Fruit fly (Drosophila melanogaster) whole organism, prepupa: ENCODE measurements around the gene Amacr.

Experiments used
- CG11294 ChIP-seq: fragments of 200-800 bp; sonication (Bioruptor generic); IDR thresholded peaks from 2 replicates; pipeline ENCODE4 v1.3.6; 2022; ENCODE audit warnings: missing biosample characterization, missing genetic modification characterization
- CG15336 ChIP-seq: fragments of 200-800 bp; sonication (Bioruptor generic); IDR thresholded peaks from 2 replicates; pipeline ENCODE4 v1.3.6; 2022; ENCODE audit warnings: missing biosample characterization, missing genetic modification characterization
- CG1621 ChIP-seq: fragments of 200-800 bp; sonication (Bioruptor generic); optimal IDR thresholded peaks from 3 replicates; lab custom pipeline; 2018; ENCODE audit warnings: missing biosample characterization, mild to moderate bottlenecking, missing genetic modification characterization
- CG16779 ChIP-seq: fragments of 200-800 bp; sonication (Bioruptor generic); optimal IDR thresholded peaks from 3 replicates; lab custom pipeline; 2017; ENCODE audit warnings: missing biosample characterization, mild to moderate bottlenecking, missing genetic modification characterization
- CG3032 ChIP-seq: fragments of 200-800 bp; optimal IDR thresholded peaks from 2 replicates; lab custom pipeline; 2019; ENCODE audit warnings: missing biosample characterization, mild to moderate bottlenecking, missing genetic modification characterization, moderate library complexity
- CG31627 ChIP-seq: fragments of 200-800 bp; sonication (Bioruptor generic); optimal IDR thresholded peaks from 3 replicates; lab custom pipeline; 2016; ENCODE audit warnings: missing biosample characterization, missing genetic modification characterization
- CG32006 ChIP-seq: fragments of 200-800 bp; sonication (Bioruptor generic); optimal IDR thresholded peaks from 3 replicates; lab custom pipeline; 2017; ENCODE audit warnings: missing biosample characterization, mild to moderate bottlenecking, missing genetic modification characterization
- CG34406 ChIP-seq: fragments of 200-800 bp; sonication (Bioruptor generic); optimal IDR thresholded peaks from 3 replicates; lab custom pipeline; 2016; ENCODE audit warnings: missing biosample characterization, missing genetic modification characterization
- CG3919 ChIP-seq: fragments of 200-800 bp; sonication (Bioruptor generic); optimal IDR thresholded peaks from 3 replicates; lab custom pipeline; 2016; ENCODE audit warnings: missing biosample characterization, missing genetic modification characterization
- CG4318 ChIP-seq: fragments of 200-800 bp; sonication (Bioruptor generic); optimal IDR thresholded peaks from 3 replicates; lab custom pipeline; 2017; ENCODE audit warnings: missing biosample characterization, mild to moderate bottlenecking, missing genetic modification characterization
- CG6163 ChIP-seq: fragments of 200-800 bp; sonication (Bioruptor generic); IDR thresholded peaks from 3 replicates; pipeline ENCODE4 v1.3.6; 2022; ENCODE audit warnings: missing biosample characterization, missing genetic modification characterization
- CG6276 ChIP-seq: fragments of 200-800 bp; sonication (Bioruptor generic); optimal IDR thresholded peaks from 2 replicates; lab custom pipeline; 2017; ENCODE audit warnings: missing biosample characterization, mild to moderate bottlenecking, missing genetic modification characterization
- CG6808 ChIP-seq: fragments of 200-800 bp; sonication (Bioruptor generic); optimal IDR thresholded peaks from 3 replicates; lab custom pipeline; 2017; ENCODE audit warnings: missing biosample characterization, missing genetic modification characterization, mild to moderate bottlenecking, moderate library complexity, missing genetic modification reagents
- CG6854 ChIP-seq: fragments of 200-800 bp; sonication (Bioruptor generic); optimal IDR thresholded peaks from 2 replicates; lab custom pipeline; 2017; ENCODE audit warnings: missing biosample characterization, mild to moderate bottlenecking, missing genetic modification characterization
- CG8119 ChIP-seq: fragments of 200-800 bp; sonication (Bioruptor generic); IDR thresholded peaks from 3 replicates; pipeline ENCODE4 v1.3.6; 2022; ENCODE audit warnings: missing biosample characterization, missing genetic modification characterization
- CG8319 ChIP-seq: fragments of 200-800 bp; sonication (Bioruptor generic); optimal IDR thresholded peaks from 3 replicates; lab custom pipeline; 2016; ENCODE audit warnings: missing biosample characterization, missing genetic modification characterization
- CG9139 ChIP-seq: fragments of 200-800 bp; sonication (Bioruptor generic); optimal IDR thresholded peaks from 3 replicates; lab custom pipeline; 2017; ENCODE audit warnings: missing biosample characterization, mild to moderate bottlenecking, missing genetic modification characterization
- Eip75B ChIP-seq: fragments of 200-800 bp; sonication (Bioruptor generic); optimal IDR thresholded peaks from 3 replicates; lab custom pipeline; 2016; ENCODE audit warnings: missing biosample characterization, missing genetic modification characterization
- Eip78C ChIP-seq: fragments of 200-800 bp; sonication (Bioruptor generic); peaks from one replicate; lab custom pipeline; 2016; ENCODE audit warnings: missing biosample characterization, missing genetic modification characterization
- Eip93F ChIP-seq: fragments of 200-800 bp; sonication (Bioruptor generic); optimal IDR thresholded peaks from 2 replicates; lab custom pipeline; 2016; ENCODE audit warnings: missing biosample characterization, mild to moderate bottlenecking, missing genetic modification characterization
- Hr38 ChIP-seq: sonication (Bioruptor generic); optimal IDR thresholded peaks from 2 replicates; lab custom pipeline; 2016; ENCODE audit warnings: missing biosample characterization, missing genetic modification characterization
- Hr39 ChIP-seq: fragments of 200-800 bp; sonication (Bioruptor generic); optimal IDR thresholded peaks from 2 replicates; lab custom pipeline; 2016; ENCODE audit warnings: missing biosample characterization, missing genetic modification characterization
- Hr4 ChIP-seq: fragments of 200-800 bp; sonication (Bioruptor generic); optimal IDR thresholded peaks from 3 replicates; lab custom pipeline; 2016; ENCODE audit warnings: missing biosample characterization, missing genetic modification characterization
- Met ChIP-seq: fragments of 200-800 bp; sonication (Bioruptor generic); optimal IDR thresholded peaks from 3 replicates; lab custom pipeline; 2016; ENCODE audit warnings: missing biosample characterization, missing genetic modification characterization
- Sox102F ChIP-seq: fragments of 200-800 bp; sonication (Bioruptor generic); optimal IDR thresholded peaks from 2 replicates; lab custom pipeline; 2016; ENCODE audit warnings: missing biosample characterization, mild to moderate bottlenecking, missing genetic modification characterization
- Sox14 ChIP-seq: fragments of 200-800 bp; sonication (Bioruptor generic); optimal IDR thresholded peaks from 3 replicates; lab custom pipeline; 2016; ENCODE audit warnings: missing biosample characterization, missing genetic modification characterization
- acj6 ChIP-seq: fragments of 200-800 bp; sonication (Bioruptor generic); optimal IDR thresholded peaks from 3 replicates; lab custom pipeline; 2016; ENCODE audit warnings: missing biosample characterization, missing genetic modification characterization
- dsx ChIP-seq: fragments of 200-800 bp; optimal IDR thresholded peaks from 3 replicates; lab custom pipeline; 2019; ENCODE audit warnings: missing biosample characterization, mild to moderate bottlenecking, missing genetic modification characterization, moderate library complexity; ENCODE audit not compliant: poor library complexity, severe bottlenecking
- eg ChIP-seq: fragments of 200-800 bp; sonication (Bioruptor generic); IDR thresholded peaks from 3 replicates; pipeline ENCODE4 v1.3.6; 2022; ENCODE audit warnings: missing biosample characterization, missing genetic modification characterization
- esn ChIP-seq: fragments of 200-800 bp; sonication (Bioruptor generic); optimal IDR thresholded peaks from 2 replicates; lab custom pipeline; 2016; ENCODE audit warnings: missing biosample characterization, mild to moderate bottlenecking, missing genetic modification characterization, moderate library complexity
- fd59A ChIP-seq: fragments of 200-800 bp; sonication (Bioruptor generic); optimal IDR thresholded peaks from 2 replicates; lab custom pipeline; 2017; ENCODE audit warnings: missing biosample characterization, mild to moderate bottlenecking, missing genetic modification characterization, missing genetic modification reagents
- fd85E ChIP-seq: fragments of 200-800 bp; sonication (Bioruptor generic); optimal IDR thresholded peaks from 3 replicates; lab custom pipeline; 2016; ENCODE audit warnings: missing biosample characterization, missing genetic modification characterization
- net ChIP-seq: fragments of 200-800 bp; sonication (Bioruptor generic); optimal IDR thresholded peaks from 3 replicates; lab custom pipeline; 2016; ENCODE audit warnings: missing biosample characterization, missing genetic modification characterization
- pdm3 ChIP-seq: fragments of 200-800 bp; sonication (Bioruptor generic); optimal IDR thresholded peaks from 3 replicates; lab custom pipeline; 2016; ENCODE audit warnings: missing biosample characterization, missing genetic modification characterization
- spab ChIP-seq: fragments of 200-800 bp; sonication (Bioruptor generic); optimal IDR thresholded peaks from 2 replicates; lab custom pipeline; 2017; ENCODE audit warnings: missing biosample characterization, mild to moderate bottlenecking, missing genetic modification characterization, missing genetic modification reagents
- ss ChIP-seq, 2 experiments: fragments of 200-800 bp; sonication (Bioruptor generic); optimal IDR thresholded peaks; 2 replicates in 1 of 2; 3 replicates in 1 of 2; lab custom pipeline; 2017 to 2018; ENCODE audit warnings: mild to moderate bottlenecking in 2 of 2, missing biosample characterization in 2 of 2, missing genetic modification characterization in 2 of 2, moderate library complexity in 1 of 2
- svp ChIP-seq: fragments of 200-800 bp; sonication (Bioruptor generic); peaks from one replicate; lab custom pipeline; 2016; ENCODE audit warnings: missing biosample characterization, missing genetic modification characterization
- topi ChIP-seq: fragments of 200-800 bp; sonication (Bioruptor generic); optimal IDR thresholded peaks from 3 replicates; lab custom pipeline; 2016; ENCODE audit warnings: missing biosample characterization, missing genetic modification characterization
- vri ChIP-seq: fragments of 200-800 bp; sonication (Bioruptor generic); optimal IDR thresholded peaks from 3 replicates; lab custom pipeline; 2016; ENCODE audit warnings: missing biosample characterization, mild to moderate bottlenecking, missing genetic modification characterization

Amacr gene

dm6 chr2L:20793881-20794280 is 41.7 kb upstream of the Amacr start:
- TF ChIP-seq CG9139 (GFP tag; lab: Kevin White, UChicago) (no peak), CG6163 (peak; percentile 58; the same call in 2 of the 3 replicates), Eip75B (GFP tag; lab: Kevin White, UChicago) (peak; percentile 3), spab (GFP tag; lab: Kevin White, UChicago) (no peak), Sox14 (GFP tag; lab: Kevin White, UChicago) (peak; percentile 2), svp (peak; percentile 70), Met (GFP tag; lab: Kevin White, UChicago) (peak; percentile 15), Sox102F (peak; percentile 45), topi (GFP tag; lab: Kevin White, UChicago) (peak; percentile 30), CG1621 (tag; lab: Kevin White, UChicago) (peak; percentile 1), CG8119 (GFP tag; lab: Robert Waterston, UW) (no peak), vri (GFP tag; lab: Kevin White, UChicago) (peak; percentile 20), CG3919 (peak; percentile 31), CG16779 (tag; lab: Kevin White, UChicago) (no peak), CG6854 (peak; percentile 65), Hr39 (GFP tag; lab: Kevin White, UChicago) (no peak), CG8319 (GFP tag; lab: Kevin White, UChicago) (peak; percentile 28), CG6808 (GFP tag; lab: Kevin White, UChicago) (peak; percentile 26), fd85E (GFP tag; lab: Kevin White, UChicago) (no peak), ss (GFP tag; optimal IDR thresholded peaks at IDR 0.05; lab: Kevin White, UChicago) (peak; percentile 10 to 37), CG4318 (GFP tag; lab: Kevin White, UChicago) (no peak), esn (GFP tag; lab: Kevin White, UChicago) (peak; percentile 29), eg (GFP tag; lab: Robert Waterston, UW) (peak; percentile 45; the same call in 1 of the 3 replicates), CG31627 (GFP tag; lab: Kevin White, UChicago) (no peak), CG3032 (tag; lab: Kevin White, UChicago) (peak; percentile 12), dsx (peak; percentile 52), CG15336 (no peak)
- TF ChIP-seq, all 60 proteins: peak for 18

dm6 chr2L:20792988-20793544 is 40.9 kb upstream of the Amacr start:
- no peak for TF ChIP-seq net (GFP tag; lab: Kevin White, UChicago)
- TF ChIP-seq Eip78C (GFP tag; lab: Kevin White, UChicago): peak; percentile 39
- TF ChIP-seq pdm3 (GFP tag; lab: Kevin White, UChicago): no peak
- TF ChIP-seq CG32006 (GFP tag; lab: Kevin White, UChicago): peak; percentile 14

- 0 out of 2 replicates have a peak, but pooled peaks have one; percentile 21 for TF ChIP-seq CG15336
- TF ChIP-seq CG9139 (GFP tag; lab: Kevin White, UChicago): no peak
Observed at dm6 chr2L:20792521-20792920, 40.4 kb upstream of the Amacr start.

dm6 chr2L:20788050-20788449 is 35.9 kb upstream of the Amacr start:
- no peak for TF ChIP-seq Sox14 (GFP tag; lab: Kevin White, UChicago)
- no peak for TF ChIP-seq CG9139 (GFP tag; lab: Kevin White, UChicago)
- no peak for TF ChIP-seq pdm3 (GFP tag; lab: Kevin White, UChicago)
- no peak for TF ChIP-seq CG1621 (tag; lab: Kevin White, UChicago)
- no peak for TF ChIP-seq fd59A
- no peak for TF ChIP-seq CG6163
- TF ChIP-seq fd85E (GFP tag; lab: Kevin White, UChicago): no peak
- no peak for TF ChIP-seq Hr4 (GFP tag; lab: Kevin White, UChicago)
- no peak for TF ChIP-seq acj6
- TF ChIP-seq CG6276: no peak
- no peak for TF ChIP-seq CG16779 (tag; lab: Kevin White, UChicago)
- TF ChIP-seq CG34406 (GFP tag; lab: Kevin White, UChicago): no peak
- TF ChIP-seq CG11294 (GFP tag; lab: Robert Waterston, UW): no peak
- TF ChIP-seq CG6854: no peak
- no peak for TF ChIP-seq Eip93F (GFP tag; lab: Kevin White, UChicago)
- no peak for TF ChIP-seq Met (GFP tag; lab: Kevin White, UChicago)
- no peak for TF ChIP-seq Hr38 (GFP tag; lab: Kevin White, UChicago)
- no peak for TF ChIP-seq CG3919
